Worm (Caenorhabditis elegans) whole organism, midembryonic: ENCODE results near the gene str-71.

Experiments used
- T22C8.4 ChIP-seq: fragments of 200-800 bp; sonication (Bioruptor generic); IDR thresholded peaks from 2 replicates; pipeline ENCODE4 v1.3.6; 2022; ENCODE audit warnings: missing genetic modification characterization, missing compliant biosample characterization
- cog-1 ChIP-seq: sonication (generic microtip); optimal IDR thresholded peaks from 2 replicates; lab custom pipeline; 2016; ENCODE audit warnings: missing genetic modification characterization, missing compliant biosample characterization
- flt-1 ChIP-seq: fragments of 200-800 bp; sonication (Bioruptor generic); IDR thresholded peaks from 2 replicates; pipeline ENCODE4 v1.3.6; 2022; ENCODE audit warnings: missing genetic modification characterization, missing compliant biosample characterization
- klf-2 ChIP-seq: fragments of 200-800 bp; sonication (Bioruptor generic); conservative IDR thresholded peaks from 2 replicates; pipeline ENCODE4 v1.3.6; 2022; ENCODE audit warnings: missing genetic modification reagents, missing genetic modification characterization, missing compliant biosample characterization
- med-1 ChIP-seq: sonication (generic microtip); optimal IDR thresholded peaks from 2 replicates; lab custom pipeline; 2017; ENCODE audit warnings: missing genetic modification characterization, mild to moderate bottlenecking, missing compliant biosample characterization, antibody characterized with exemption, missing genetic modification reagents; ENCODE audit not compliant: insufficient read depth
- ref-1 ChIP-seq: fragments of 200-800 bp; sonication (Bioruptor generic); conservative IDR thresholded peaks from 2 replicates; pipeline ENCODE4 v1.3.6; 2022; ENCODE audit warnings: missing genetic modification reagents, missing genetic modification characterization, missing compliant biosample characterization
- tab-1 ChIP-seq: fragments of 200-800 bp; sonication (Bioruptor generic); IDR thresholded peaks from 2 replicates; pipeline ENCODE4 v1.3.6; 2022; ENCODE audit warnings: missing genetic modification characterization, missing compliant biosample characterization
- ztf-23 ChIP-seq: fragments of 200-800 bp; sonication (Bioruptor generic); IDR thresholded peaks from 2 replicates; pipeline ENCODE4 v1.3.6; 2022; ENCODE audit warnings: missing genetic modification reagents, missing genetic modification characterization, missing compliant biosample characterization
- ztf-29 ChIP-seq: fragments of 200-800 bp; sonication (Bioruptor generic); IDR thresholded peaks from 2 replicates; pipeline ENCODE4 v1.3.6; 2022; ENCODE audit warnings: missing genetic modification reagents, missing genetic modification characterization, missing compliant biosample characterization

Gene str-71

DNA sequence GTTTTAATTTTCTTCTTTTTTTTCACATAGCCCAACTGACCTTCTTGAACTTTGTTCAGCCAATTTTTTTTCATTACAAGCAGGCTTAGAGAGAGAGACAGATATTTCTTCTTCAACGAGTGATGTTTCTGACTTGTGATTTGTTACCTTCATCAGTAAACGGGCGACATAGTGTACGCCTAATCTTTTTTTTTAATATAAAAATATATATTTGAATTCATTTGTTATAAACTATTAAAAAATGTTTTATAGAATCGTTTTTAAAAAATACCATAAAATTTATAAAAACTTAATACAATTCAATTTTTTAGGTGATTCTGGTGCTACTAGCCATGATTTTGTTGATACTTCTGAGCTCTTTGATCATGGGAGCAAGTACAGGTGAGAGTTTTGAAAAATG is 41.2 kb downstream of the str-71 start, which contains the start of gene T06E6.10:
Gene T06E6.10, plus strand, starts transcription at position 301 of the 400 bp plus-strand sequence.
- TF ChIP-seq cog-1 (tag; lab: Kevin White, UChicago) (no peak), ref-1 (GFP tag; lab: Robert Waterston, UW) (no peak), ztf-23 (GFP tag; lab: Robert Waterston, UW) (no peak), klf-2 (no peak), ztf-29 (GFP tag; lab: Robert Waterston, UW) (no peak), med-1 (no peak), T22C8.4 (no peak), tab-1 (no peak), flt-1 (GFP tag; lab: Robert Waterston, UW) (no peak)

DNA sequence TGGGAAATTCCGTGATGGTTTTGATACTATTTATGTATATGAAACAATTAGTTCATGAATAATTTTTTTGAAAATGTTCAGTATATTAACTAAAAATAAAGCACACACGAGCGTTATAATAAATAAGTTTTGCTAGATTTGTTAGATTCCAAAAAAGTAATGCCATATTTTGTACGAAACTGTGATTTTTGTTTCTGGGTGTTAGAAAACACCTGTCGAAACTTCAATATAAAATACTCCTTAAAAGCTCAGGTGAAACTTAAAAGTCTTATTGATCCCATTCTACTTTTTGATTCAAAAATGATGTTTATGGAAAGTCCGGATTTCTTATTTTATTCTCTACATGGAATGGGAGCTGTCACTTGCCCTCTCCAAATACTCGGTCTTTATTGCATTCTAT is 43.0 kb downstream of the str-71 start, which contains the start of gene srh-265:
Gene srh-265, plus strand, starts transcription at position 301 of the 400 bp plus-strand sequence.
- TF ChIP-seq cog-1 (tag; lab: Kevin White, UChicago) (no peak), med-1 (no peak), tab-1 (no peak), flt-1 (GFP tag; lab: Robert Waterston, UW) (no peak), T22C8.4 (no peak), klf-2 (no peak), ztf-29 (GFP tag; lab: Robert Waterston, UW) (no peak), ztf-23 (GFP tag; lab: Robert Waterston, UW) (no peak), ref-1 (GFP tag; lab: Robert Waterston, UW) (no peak)

DNA sequence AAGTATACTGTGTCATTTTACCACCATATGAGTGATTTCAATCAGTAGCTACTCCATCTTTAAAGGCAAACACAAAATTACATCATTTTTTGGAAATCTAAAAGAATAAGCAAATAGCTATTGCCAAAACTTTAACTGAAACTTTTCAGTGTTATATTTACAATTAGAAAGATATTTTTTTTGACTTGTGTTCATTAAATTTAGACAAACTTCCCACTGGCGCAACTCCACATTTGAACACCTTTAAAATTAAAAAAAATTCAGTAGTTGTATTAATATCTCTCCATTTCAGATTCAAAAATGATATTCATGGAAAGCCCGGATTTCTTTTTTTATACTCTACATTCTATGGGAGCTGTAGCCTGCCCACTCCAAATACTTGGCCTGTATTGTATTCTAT is 45.1 kb downstream of the str-71 start, which contains the start of gene srh-264:
Gene srh-264, plus strand, starts transcription at position 301 of the 400 bp plus-strand sequence.
- TF ChIP-seq T22C8.4 (no peak), ref-1 (GFP tag; lab: Robert Waterston, UW) (no peak), tab-1 (no peak), ztf-29 (GFP tag; lab: Robert Waterston, UW) (no peak), cog-1 (tag; lab: Kevin White, UChicago) (no peak), ztf-23 (GFP tag; lab: Robert Waterston, UW) (no peak), flt-1 (GFP tag; lab: Robert Waterston, UW) (no peak), med-1 (no peak), klf-2 (no peak)

DNA sequence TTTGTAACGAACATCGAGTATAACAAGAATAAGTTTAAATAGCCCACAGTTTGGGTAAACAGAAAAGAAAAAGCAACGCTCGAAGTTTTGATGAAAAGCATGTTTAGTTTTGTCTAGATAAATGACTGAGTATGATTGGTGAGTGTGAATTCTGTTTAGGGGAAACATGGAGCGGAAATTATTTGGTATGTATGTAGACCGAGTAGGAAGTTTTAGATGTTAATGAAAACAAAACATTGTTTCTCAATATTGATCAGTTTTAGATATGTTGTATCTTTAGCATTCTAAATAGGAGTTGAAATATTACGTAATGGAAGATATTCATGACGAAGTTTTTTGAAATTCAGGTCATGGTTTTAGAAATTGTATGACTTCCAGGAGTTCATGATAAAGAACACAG is 46.4 kb downstream of the str-71 start, which contains the start of gene srbc-63:
Gene srbc-63, minus strand, starts transcription at position 101 of the 400 bp plus-strand sequence.
- no peak for TF ChIP-seq flt-1 (GFP tag; lab: Robert Waterston, UW)
- no peak for TF ChIP-seq med-1
